Fruit fly (Drosophila melanogaster): ENCODE measurements around the gene CG14907.

Gene CG14907

dm6 chr3R:16624371-16624749 is 27.8 kb downstream of the CG14907 start, which contains the start of gene Ccdc114:
Gene Ccdc114, minus strand, starts transcription at chr3R:16624717.
- TF ChIP-seq pad (GFP tag; optimal IDR thresholded peaks at IDR 0.05), result no peak
- TF ChIP-seq CG11617 (GFP tag; optimal IDR thresholded peaks at IDR 0.05), result no peak
- TF ChIP-seq CG33017 (tag; optimal IDR thresholded peaks at IDR 0.05), result no peak
- TF ChIP-seq Crg-1 (GFP tag; optimal IDR thresholded peaks at IDR 0.05), result no peak

DNA sequence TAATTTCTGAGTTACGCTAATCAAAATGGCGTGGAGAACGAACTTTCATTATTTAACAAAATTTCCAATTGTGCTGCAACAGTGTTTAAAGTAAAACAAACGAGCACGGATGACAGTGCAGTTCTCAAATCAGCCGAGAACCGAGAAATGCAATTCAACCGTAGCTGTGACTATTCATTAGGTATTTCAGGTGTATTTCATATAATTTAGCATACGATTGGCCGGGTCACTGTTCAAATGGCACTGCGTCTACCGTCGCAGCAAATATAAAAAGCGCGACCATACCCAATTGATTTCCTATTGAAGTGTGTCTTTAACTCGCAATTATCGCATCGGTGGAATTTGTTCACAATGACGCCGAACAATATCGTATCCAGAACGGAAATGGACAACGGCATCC is 31.6 kb downstream of the CG14907 start, which contains the start of gene CG14893:
CG14893 (plus strand) TSS at position 301 of the 400 bp plus-strand sequence.
- TF ChIP-seq kay (GFP tag; ENCODE audit: borderline replicate concordance) (peak; percentile 39), Mnt (GFP tag; optimal IDR thresholded peaks at IDR 0.05) (no peak), cnc (optimal IDR thresholded peaks at IDR 0.05) (peak in 1 of 2 experiments; percentile 61)

DNA sequence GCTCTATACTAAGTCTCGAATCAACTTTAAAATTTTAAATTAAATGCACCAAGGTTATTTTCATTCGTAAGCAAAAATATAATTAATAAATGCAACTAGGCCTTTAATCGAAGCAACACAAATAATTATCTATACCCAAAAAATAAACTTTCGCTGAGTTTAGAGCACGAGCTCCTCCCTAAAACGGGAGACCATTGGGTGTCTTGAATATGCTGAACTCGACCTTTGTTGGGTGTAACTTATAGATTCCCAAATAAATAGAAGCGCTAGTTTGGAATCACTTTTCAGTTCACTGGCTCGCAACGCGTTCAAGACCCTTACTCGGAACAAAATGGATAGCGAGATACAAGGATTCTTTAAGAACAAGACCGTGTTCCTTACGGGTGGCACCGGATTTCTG is 34.5 kb downstream of the CG14907 start, which contains the start of gene CG17560:
CG17560 (plus strand) TSS at position 301 of the 400 bp plus-strand sequence.
- TF ChIP-seq CG7045 (GFP tag; optimal IDR thresholded peaks at IDR 0.05) (no peak), CG33017 (tag; optimal IDR thresholded peaks at IDR 0.05) (peak; percentile 21), CG5204 (GFP tag; optimal IDR thresholded peaks at IDR 0.05) (peak; percentile 26), ovo (GFP tag; optimal IDR thresholded peaks at IDR 0.05) (no peak), Mnt (GFP tag; optimal IDR thresholded peaks at IDR 0.05) (no peak), CG7101 (tag; optimal IDR thresholded peaks at IDR 0.05) (peak; percentile 22), cnc (optimal IDR thresholded peaks at IDR 0.05) (no peak), CG14711 (tag; optimal IDR thresholded peaks at IDR 0.05) (no peak)

- TF ChIP-seq Mnt (GFP tag; optimal IDR thresholded peaks at IDR 0.05) (no peak), CG33017 (tag; optimal IDR thresholded peaks at IDR 0.05) (peak; percentile 28)
Measured at dm6 chr3R:16615009-16615408, 37.1 kb downstream of the CG14907 start, which contains the start of gene CG17562. Gene CG17562, plus strand, starts transcription at chr3R:16615309.

- TF ChIP-seq bab1 (GFP tag; optimal IDR thresholded peaks at IDR 0.05), result peak; percentile 11
- no peak for TF ChIP-seq CG5204 (GFP tag; optimal IDR thresholded peaks at IDR 0.05)
- peak; percentile 43 for TF ChIP-seq kay (GFP tag; ENCODE audit: borderline replicate concordance)
- peak; percentile 4 for TF ChIP-seq Hr96 (GFP tag; optimal IDR thresholded peaks at IDR 0.05)
- TF ChIP-seq Mnt (GFP tag; optimal IDR thresholded peaks at IDR 0.05), result peak; percentile 32
Measured at dm6 chr3R:16614241-16614640, 37.9 kb downstream of the CG14907 start, which contains the start of gene CG10340. Gene CG10340, minus strand, starts transcription at chr3R:16614391.

- TF ChIP-seq Hr96 (GFP tag; optimal IDR thresholded peaks at IDR 0.05) (no peak), kay (GFP tag; ENCODE audit: borderline replicate concordance) (no peak)
Measured at dm6 chr3R:16613300-16613699, 38.8 kb downstream of the CG14907 start, which contains the start of gene CG12783. Gene CG12783, minus strand, starts transcription at chr3R:16613400.

DNA sequence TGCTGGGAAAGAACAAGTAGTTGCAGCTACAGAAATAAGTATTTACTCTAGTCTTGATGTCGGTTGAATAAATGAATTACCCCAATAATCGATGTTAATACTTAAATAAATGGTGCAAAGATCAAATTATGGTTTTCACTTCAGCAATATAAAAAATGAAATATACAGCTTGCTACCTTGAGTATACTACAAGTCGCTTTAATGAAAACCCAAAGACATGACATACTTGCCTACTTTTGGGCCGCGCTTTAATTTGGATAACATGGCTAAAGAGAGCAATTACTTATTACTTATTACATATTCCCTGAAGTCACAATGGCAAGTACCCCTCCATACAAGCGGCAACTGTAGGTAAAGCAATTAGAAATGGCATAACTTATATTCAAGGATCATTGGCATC is 40.9 kb downstream of the CG14907 start:
- no peak for TF ChIP-seq CG5204 (GFP tag; optimal IDR thresholded peaks at IDR 0.05)
- TF ChIP-seq pad (GFP tag; optimal IDR thresholded peaks at IDR 0.05), result peak; percentile 75

DNA sequence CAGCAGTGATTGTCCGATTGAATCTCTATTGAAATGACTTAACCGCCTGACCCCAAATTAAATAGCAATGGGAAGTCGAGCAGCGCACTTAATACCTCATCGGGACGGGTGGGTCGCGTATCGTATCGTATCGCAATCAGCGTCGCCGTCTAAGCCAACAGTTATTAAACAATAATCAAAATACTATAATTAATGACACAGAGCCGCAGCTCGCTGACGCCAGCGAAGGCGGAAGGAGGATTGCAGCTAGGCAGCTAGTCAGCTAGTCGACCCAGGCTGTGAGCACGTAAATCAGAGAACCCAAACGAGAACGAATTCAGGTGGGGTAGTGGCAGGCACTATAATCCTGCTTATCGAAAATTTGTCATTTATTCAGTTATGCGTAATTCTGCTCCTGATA is 43.2 kb downstream of the CG14907 start, which contains the start of gene NPF:
NPF (plus strand) TSS at position 301 of the 400 bp plus-strand sequence.
- TF ChIP-seq CG12768 (GFP tag; optimal IDR thresholded peaks at IDR 0.05), result no peak
- TF ChIP-seq kay (GFP tag; ENCODE audit: borderline replicate concordance), result no peak
- no peak for TF ChIP-seq pad (GFP tag; optimal IDR thresholded peaks at IDR 0.05)
- TF ChIP-seq CG7101 (tag; optimal IDR thresholded peaks at IDR 0.05), result no peak
- no peak for TF ChIP-seq cic (GFP tag; optimal IDR thresholded peaks at IDR 0.05)
- no peak for TF ChIP-seq Hr96 (GFP tag; optimal IDR thresholded peaks at IDR 0.05)
- no peak for TF ChIP-seq toe (GFP tag; optimal IDR thresholded peaks at IDR 0.05)
- no peak for TF ChIP-seq CG1620 (GFP tag; optimal IDR thresholded peaks at IDR 0.05)
- TF ChIP-seq CG33017 (tag; optimal IDR thresholded peaks at IDR 0.05), result no peak
- no peak for TF ChIP-seq CG11617 (GFP tag; optimal IDR thresholded peaks at IDR 0.05)
- no peak for TF ChIP-seq cnc (optimal IDR thresholded peaks at IDR 0.05)
- TF ChIP-seq CG7045 (GFP tag; optimal IDR thresholded peaks at IDR 0.05), result no peak
- TF ChIP-seq CG5204 (GFP tag; optimal IDR thresholded peaks at IDR 0.05), result no peak
- no peak for TF ChIP-seq bab1 (GFP tag; optimal IDR thresholded peaks at IDR 0.05)
- TF ChIP-seq tj (GFP tag; optimal IDR thresholded peaks at IDR 0.05), result no peak
- TF ChIP-seq Clk (GFP tag; optimal IDR thresholded peaks at IDR 0.05), result no peak
- TF ChIP-seq CG14711 (tag; optimal IDR thresholded peaks at IDR 0.05), result no peak

DNA sequence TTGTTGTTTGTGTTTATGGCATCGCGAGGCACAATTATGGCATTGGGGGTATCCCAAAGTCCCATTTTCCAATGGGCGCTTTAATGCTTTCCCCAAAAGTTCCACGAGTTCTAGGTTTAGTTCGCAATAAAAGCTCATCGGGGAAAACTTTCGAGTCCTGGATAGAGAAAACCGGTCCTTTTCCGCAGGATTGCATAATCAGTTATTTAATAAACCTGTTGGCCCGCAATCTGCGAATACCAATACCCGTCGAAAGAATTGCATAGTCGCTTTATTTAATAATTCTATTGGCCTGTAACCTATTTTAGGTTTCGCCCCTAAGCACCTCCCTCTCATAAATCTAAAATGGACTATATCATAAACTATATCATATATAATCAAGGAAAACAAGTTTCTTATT is 46.2 kb downstream of the CG14907 start:
- no peak for TF ChIP-seq CG11617 (GFP tag; optimal IDR thresholded peaks at IDR 0.05)
- TF ChIP-seq kay (GFP tag; ENCODE audit: borderline replicate concordance), result no peak
